Worm (Caenorhabditis elegans) whole organism, L3 larva: ENCODE results near the gene C07A12.18.

ENCODE experiments used
- ZK546.5 ChIP-seq: sonication (generic microtip); optimal IDR thresholded peaks from 2 replicates; lab custom pipeline; 2017; ENCODE audit warnings: missing biosample characterization, missing genetic modification characterization
- ceh-16 ChIP-seq: sonication (generic microtip); optimal IDR thresholded peaks from 2 replicates; lab custom pipeline; 2017; ENCODE audit warnings: missing biosample characterization, missing genetic modification characterization
- pha-4 ChIP-seq: fragments of 150-350 bp; optimal IDR thresholded peaks from 2 replicates; lab custom pipeline; 2014; ENCODE audit warnings: missing biosample characterization, missing genetic modification reagents, missing genetic modification characterization
- pqm-1 ChIP-seq: fragments of 150-350 bp; optimal IDR thresholded peaks from 2 replicates; lab custom pipeline; 2017; ENCODE audit warnings: missing biosample characterization, missing genetic modification characterization, inconsistent platforms
- skn-1 ChIP-seq: fragments of 150-350 bp; optimal IDR thresholded peaks from 2 replicates; lab custom pipeline; 2014; ENCODE audit warnings: missing biosample characterization, missing genetic modification characterization

DNA sequence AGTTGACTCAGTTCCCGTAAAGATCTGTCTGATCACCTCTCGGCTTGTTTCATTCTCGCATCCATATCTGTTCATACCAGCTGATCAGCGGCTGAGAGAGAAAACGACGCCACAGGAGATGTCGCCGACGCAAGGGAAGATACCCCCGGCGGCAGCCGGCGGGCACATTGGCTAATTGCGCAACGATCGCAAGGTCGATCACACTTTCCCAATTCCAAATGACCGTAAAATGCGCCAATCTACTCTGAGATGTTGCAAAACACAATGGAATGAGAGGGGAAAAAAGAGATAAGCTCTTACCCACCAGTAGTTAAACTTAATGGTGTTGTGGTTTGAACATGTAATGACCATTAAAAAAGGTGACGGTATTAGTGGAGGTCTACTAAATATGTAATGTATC is 1.3 kb upstream of the C07A12.18 start:
- no peak for TF ChIP-seq pqm-1 (tag; lab: Kevin White, UChicago)
- no peak for TF ChIP-seq ceh-16 (tag; lab: Kevin White, UChicago)
- no peak for TF ChIP-seq pha-4 (tag; lab: Kevin White, UChicago)
- TF ChIP-seq skn-1 (tag; lab: Kevin White, UChicago), result no peak
- no peak for TF ChIP-seq ZK546.5 (tag; lab: Kevin White, UChicago)
